Worm (Caenorhabditis elegans) whole organism, midembryonic: ENCODE results near the gene unc-39.

Source experiments
- cog-1 ChIP-seq: sonication (generic microtip); optimal IDR thresholded peaks from 2 replicates; lab custom pipeline; 2016; ENCODE audit warnings: missing genetic modification characterization, missing compliant biosample characterization
- ref-1 ChIP-seq: fragments of 200-800 bp; sonication (Bioruptor generic); conservative IDR thresholded peaks from 2 replicates; pipeline ENCODE4 v1.3.6; 2022; ENCODE audit warnings: missing genetic modification reagents, missing genetic modification characterization, missing compliant biosample characterization
- tab-1 ChIP-seq: fragments of 200-800 bp; sonication (Bioruptor generic); IDR thresholded peaks from 2 replicates; pipeline ENCODE4 v1.3.6; 2022; ENCODE audit warnings: missing genetic modification characterization, missing compliant biosample characterization
- ztf-23 ChIP-seq: fragments of 200-800 bp; sonication (Bioruptor generic); IDR thresholded peaks from 2 replicates; pipeline ENCODE4 v1.3.6; 2022; ENCODE audit warnings: missing genetic modification reagents, missing genetic modification characterization, missing compliant biosample characterization

- no peak for TF ChIP-seq tab-1 (GFP tag; lab: Robert Waterston, UW)
- no peak for TF ChIP-seq cog-1 (tag; lab: Kevin White, UChicago)
- TF ChIP-seq ref-1 (GFP tag; lab: Robert Waterston, UW) = no peak
- TF ChIP-seq ztf-23 (GFP tag; lab: Robert Waterston, UW) = no peak
These were observed 45.1 kb upstream of the unc-39 start, which contains the start of gene F47B8.5 for ce11 chrV:14327776-14328175.
